Worm (Caenorhabditis elegans) whole organism, early embryonic: Measurements from ENCODE around the gene D1086.12.

Source experiments
- aly-1 ChIP-seq: sonication (generic microtip); optimal IDR thresholded peaks from 2 replicates; lab custom pipeline; 2016; ENCODE audit warnings: missing genetic modification characterization, missing compliant biosample characterization
- ama-1 ChIP-seq: fragments of 150-350 bp; optimal IDR thresholded peaks from 2 replicates; lab custom pipeline; 2014
- ceh-13 ChIP-seq: fragments of 200-800 bp; sonication (Bioruptor generic); optimal IDR thresholded peaks from 2 replicates; lab custom pipeline; 2018; ENCODE audit warnings: mild to moderate bottlenecking, missing genetic modification characterization, missing compliant biosample characterization
- ceh-36 ChIP-seq: sonication (generic microtip); optimal IDR thresholded peaks from 2 replicates; lab custom pipeline; 2016; ENCODE audit warnings: missing genetic modification characterization, inconsistent platforms, missing compliant biosample characterization
- flt-1 ChIP-seq: fragments of 200-800 bp; sonication (Bioruptor generic); IDR thresholded peaks from 2 replicates; pipeline ENCODE4 v1.3.6; 2022; ENCODE audit warnings: missing genetic modification characterization, missing compliant biosample characterization
- hmg-4 ChIP-seq: fragments of 200-800 bp; sonication (Bioruptor generic); optimal IDR thresholded peaks from 2 replicates; lab custom pipeline; 2018; ENCODE audit warnings: mild to moderate bottlenecking, missing genetic modification characterization, missing compliant biosample characterization
- hnd-1 ChIP-seq: sonication (generic microtip); optimal IDR thresholded peaks from 2 replicates; lab custom pipeline; 2016; ENCODE audit warnings: missing genetic modification characterization, missing compliant biosample characterization
- pes-1 ChIP-seq: fragments of 200-800 bp; sonication (Bioruptor generic); IDR thresholded peaks from 2 replicates; pipeline ENCODE4 v1.3.6; 2022; ENCODE audit warnings: missing genetic modification reagents, missing genetic modification characterization, missing compliant biosample characterization
- scrt-1 ChIP-seq: fragments of 200-800 bp; sonication (Bioruptor generic); IDR thresholded peaks from 2 replicates; pipeline ENCODE4 v1.3.6; 2022; ENCODE audit warnings: missing genetic modification characterization, missing compliant biosample characterization
- sea-1 ChIP-seq: fragments of 200-800 bp; sonication (Bioruptor generic); conservative IDR thresholded peaks from 2 replicates; pipeline ENCODE4 v1.3.6; 2022; ENCODE audit warnings: missing genetic modification characterization, missing compliant biosample characterization
- tbx-11 ChIP-seq: fragments of 200-800 bp; sonication (Bioruptor generic); IDR thresholded peaks from 2 replicates; pipeline ENCODE4 v1.3.6; 2022; ENCODE audit warnings: missing genetic modification characterization, missing compliant biosample characterization

DNA sequence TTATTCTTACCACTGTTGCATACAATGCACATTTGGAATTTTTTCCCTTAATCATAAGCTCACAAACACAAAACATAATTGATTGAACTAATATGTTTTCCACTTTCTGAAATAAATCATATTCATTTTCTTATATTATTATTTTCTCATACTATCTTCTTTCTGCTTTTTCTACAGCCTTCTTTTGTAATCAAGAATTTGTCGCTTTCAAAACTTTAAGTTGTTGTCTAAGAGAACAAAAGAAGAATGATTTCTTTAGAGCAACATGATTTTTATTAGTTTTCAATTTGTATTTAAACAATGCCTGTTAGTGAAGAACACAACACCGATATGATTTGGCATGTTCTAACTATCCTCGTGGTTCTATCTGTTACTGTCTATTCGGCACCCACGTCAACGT lies 17.0 kb upstream of the D1086.12 start, which contains the start of gene D1086.7:
- no peak for TF ChIP-seq ama-1
- no peak for TF ChIP-seq aly-1
- TF ChIP-seq flt-1 (GFP tag; lab: Robert Waterston, UW): no peak
- no peak for TF ChIP-seq hnd-1 (tag; lab: Kevin White, UChicago)
- TF ChIP-seq hmg-4 (GFP tag; lab: Kevin White, UChicago): no peak
- no peak for TF ChIP-seq pes-1
- no peak for TF ChIP-seq scrt-1 (GFP tag; lab: Robert Waterston, UW)
- TF ChIP-seq ceh-36 (tag; lab: Kevin White, UChicago): no peak
- TF ChIP-seq sea-1 (GFP tag; lab: Robert Waterston, UW): no peak
- TF ChIP-seq ceh-13 (GFP tag; lab: Kevin White, UChicago): no peak
- TF ChIP-seq tbx-11 (GFP tag; lab: Robert Waterston, UW): no peak
